Fruit fly (Drosophila melanogaster) whole organism, embryonic: Measurements from ENCODE around the gene CG10005.
A peak's percentile ranks its signal among the peaks of the same experiment; 100 is the strongest.

ENCODE experiments used
- Antp ChIP-seq: fragments of 200-800 bp; sonication (Bioruptor generic); optimal IDR thresholded peaks from 3 replicates; lab custom pipeline; 2016; ENCODE audit warnings: missing biosample characterization, missing genetic modification characterization
- Atf-2 ChIP-seq: fragments of 200-800 bp; sonication (Bioruptor generic); optimal IDR thresholded peaks from 2 replicates; lab custom pipeline; 2016; ENCODE audit warnings: missing biosample characterization, missing genetic modification characterization
- Bgb ChIP-seq: fragments of 200-800 bp; sonication (Bioruptor generic); IDR thresholded peaks from 2 replicates; pipeline ENCODE4 v1.3.6; 2022; ENCODE audit warnings: missing biosample characterization, missing genetic modification characterization; ENCODE audit not compliant: partially characterized antibody
- CG11456 ChIP-seq: fragments of 200-800 bp; sonication (Bioruptor generic); IDR thresholded peaks from 3 replicates; pipeline ENCODE4 v1.3.6; 2022; ENCODE audit warnings: missing biosample characterization, missing genetic modification characterization
- CG11504 ChIP-seq: fragments of 200-800 bp; sonication (Bioruptor generic); optimal IDR thresholded peaks from 3 replicates; lab custom pipeline; 2019; ENCODE audit warnings: missing biosample characterization, mild to moderate bottlenecking, missing genetic modification characterization, moderate library complexity
- CG13624 ChIP-seq: fragments of 200-800 bp; sonication (Bioruptor generic); optimal IDR thresholded peaks from 2 replicates; lab custom pipeline; 2016; ENCODE audit warnings: missing biosample characterization, missing genetic modification characterization
- CG15696 ChIP-seq: fragments of 200-800 bp; sonication (Bioruptor generic); optimal IDR thresholded peaks from 2 replicates; lab custom pipeline; 2019; ENCODE audit warnings: missing biosample characterization, mild to moderate bottlenecking, missing genetic modification characterization, moderate library complexity
- CG1647 ChIP-seq: fragments of 200-800 bp; sonication (Bioruptor generic); optimal IDR thresholded peaks from 3 replicates; lab custom pipeline; 2016; ENCODE audit warnings: missing biosample characterization, missing genetic modification characterization
- CG16813 ChIP-seq: fragments of 200-800 bp; sonication (Bioruptor generic); IDR thresholded peaks from 3 replicates; pipeline ENCODE4 v1.3.6; 2022; ENCODE audit warnings: missing biosample characterization, missing genetic modification characterization; ENCODE audit not compliant: partially characterized antibody
- CG17802 ChIP-seq: fragments of 200-800 bp; sonication (Bioruptor generic); optimal IDR thresholded peaks from 2 replicates; lab custom pipeline; 2018; ENCODE audit warnings: missing biosample characterization, mild to moderate bottlenecking, missing genetic modification characterization, moderate library complexity
- CG18619 ChIP-seq: fragments of 200-800 bp; sonication (Bioruptor generic); optimal IDR thresholded peaks from 3 replicates; lab custom pipeline; 2017; ENCODE audit warnings: missing biosample characterization, mild to moderate bottlenecking, missing genetic modification characterization
- CG2116 ChIP-seq: fragments of 200-800 bp; sonication (Bioruptor generic); optimal IDR thresholded peaks from 3 replicates; lab custom pipeline; 2018; ENCODE audit warnings: missing biosample characterization, mild to moderate bottlenecking, missing genetic modification characterization
- CG32767 ChIP-seq: fragments of 200-800 bp; sonication (Bioruptor generic); IDR thresholded peaks from 2 replicates; pipeline ENCODE4 v1.3.6; 2022; ENCODE audit warnings: missing biosample characterization, missing genetic modification characterization
- CG33213 ChIP-seq: fragments of 200-800 bp; sonication (Bioruptor generic); optimal IDR thresholded peaks from 3 replicates; lab custom pipeline; 2016; ENCODE audit warnings: missing biosample characterization, missing genetic modification characterization
- CG4707 ChIP-seq: fragments of 200-800 bp; sonication (Bioruptor generic); optimal IDR thresholded peaks from 2 replicates; lab custom pipeline; 2018; ENCODE audit warnings: missing biosample characterization, mild to moderate bottlenecking, missing genetic modification characterization, moderate library complexity
- CG4730 ChIP-seq: fragments of 200-800 bp; sonication (Bioruptor generic); IDR thresholded peaks from 2 replicates; pipeline ENCODE4 v1.3.6; 2022; ENCODE audit warnings: missing biosample characterization, missing genetic modification characterization
- CG6654 ChIP-seq: fragments of 200-800 bp; sonication (Bioruptor generic); optimal IDR thresholded peaks from 2 replicates; lab custom pipeline; 2017; ENCODE audit warnings: missing biosample characterization, mild to moderate bottlenecking, missing genetic modification characterization
- CG7556 ChIP-seq: fragments of 200-800 bp; sonication (Bioruptor generic); optimal IDR thresholded peaks from 2 replicates; lab custom pipeline; 2017; ENCODE audit warnings: missing biosample characterization, mild to moderate bottlenecking, missing genetic modification characterization
- CG7987 ChIP-seq: fragments of 200-800 bp; sonication (Bioruptor generic); optimal IDR thresholded peaks from 2 replicates; lab custom pipeline; 2018; ENCODE audit warnings: missing biosample characterization, mild to moderate bottlenecking, missing genetic modification characterization, moderate library complexity
- CG8388 ChIP-seq: fragments of 200-800 bp; sonication (Bioruptor generic); optimal IDR thresholded peaks from 2 replicates; lab custom pipeline; 2019; ENCODE audit warnings: missing biosample characterization, mild to moderate bottlenecking, missing genetic modification characterization, moderate library complexity
- CG9932 ChIP-seq: fragments of 200-800 bp; sonication (Bioruptor generic); IDR thresholded peaks from 2 replicates; pipeline ENCODE4 v1.3.6; 2022; ENCODE audit warnings: missing biosample characterization, missing genetic modification characterization
- Chrac-16 ChIP-seq: fragments of 200-800 bp; sonication (Bioruptor generic); optimal IDR thresholded peaks from 3 replicates; lab custom pipeline; 2016; ENCODE audit warnings: missing biosample characterization, missing genetic modification characterization
- Dad ChIP-seq: fragments of 200-800 bp; sonication (Bioruptor generic); optimal IDR thresholded peaks from 3 replicates; lab custom pipeline; 2016; ENCODE audit warnings: missing biosample characterization, missing genetic modification characterization
- Dbx ChIP-seq: fragments of 200-800 bp; sonication (Bioruptor generic); IDR thresholded peaks from 3 replicates; pipeline ENCODE4 v1.3.6; 2022; ENCODE audit warnings: missing biosample characterization, missing genetic modification characterization
- Dll ChIP-seq: fragments of 200-800 bp; sonication (Bioruptor generic); IDR thresholded peaks from 4 replicates; pipeline ENCODE4 v1.3.6; 2022; ENCODE audit warnings: missing biosample characterization, missing genetic modification characterization; ENCODE audit not compliant: partially characterized antibody
- Hmx ChIP-seq: fragments of 200-800 bp; sonication (Bioruptor generic); optimal IDR thresholded peaks from 2 replicates; lab custom pipeline; 2016; ENCODE audit warnings: missing biosample characterization, missing genetic modification characterization
- Hr51 ChIP-seq, 2 experiments: fragments of 200-800 bp; sonication (Bioruptor generic); optimal IDR thresholded peaks; 2 replicates in 1 of 2; 3 replicates in 1 of 2; lab custom pipeline; 2016 to 2018; ENCODE audit warnings: missing biosample characterization in 2 of 2, missing genetic modification characterization in 2 of 2, mild to moderate bottlenecking in 1 of 2, moderate library complexity in 1 of 2
- Lhr ChIP-seq: fragments of 200-800 bp; sonication (Bioruptor generic); optimal IDR thresholded peaks from 3 replicates; lab custom pipeline; 2017; ENCODE audit warnings: mild to moderate bottlenecking, missing biosample characterization, missing genetic modification reagents, missing genetic modification characterization
- Mes4 ChIP-seq: fragments of 200-800 bp; sonication (Bioruptor generic); optimal IDR thresholded peaks from 2 replicates; lab custom pipeline; 2016; ENCODE audit warnings: missing biosample characterization, missing genetic modification characterization
- Nf-YC ChIP-seq: fragments of 200-800 bp; optimal IDR thresholded peaks from 3 replicates; lab custom pipeline; 2019; ENCODE audit warnings: missing biosample characterization, mild to moderate bottlenecking, missing genetic modification characterization, moderate library complexity
- Poxn ChIP-seq: fragments of 200-800 bp; sonication (Bioruptor generic); IDR thresholded peaks from 2 replicates; pipeline ENCODE4 v1.3.6; 2022; ENCODE audit warnings: missing biosample characterization, missing genetic modification characterization
- Ssrp ChIP-seq: fragments of 200-800 bp; sonication (Bioruptor generic); optimal IDR thresholded peaks from 2 replicates; lab custom pipeline; 2018; ENCODE audit warnings: missing biosample characterization, mild to moderate bottlenecking, missing genetic modification characterization, moderate library complexity
- ash1 ChIP-seq: fragments of 200-800 bp; sonication (Bioruptor generic); optimal IDR thresholded peaks from 2 replicates; lab custom pipeline; 2018; ENCODE audit warnings: missing biosample characterization, mild to moderate bottlenecking, missing genetic modification characterization
- ato ChIP-seq: fragments of 200-800 bp; sonication (Bioruptor generic); IDR thresholded peaks from 2 replicates; pipeline ENCODE4 v1.3.6; 2022; ENCODE audit warnings: missing biosample characterization, missing genetic modification characterization; ENCODE audit not compliant: partially characterized antibody
- crc ChIP-seq: fragments of 200-800 bp; sonication (Bioruptor generic); optimal IDR thresholded peaks from 2 replicates; lab custom pipeline; 2016; ENCODE audit warnings: missing biosample characterization, missing genetic modification characterization
- croc ChIP-seq: fragments of 200-800 bp; sonication (Bioruptor generic); conservative IDR thresholded peaks from 3 replicates; pipeline ENCODE4 v1.3.6; 2022; ENCODE audit warnings: missing biosample characterization, missing genetic modification characterization
- dm ChIP-seq: fragments of 200-800 bp; sonication (Bioruptor generic); optimal IDR thresholded peaks from 3 replicates; lab custom pipeline; 2016; ENCODE audit warnings: missing biosample characterization, missing genetic modification characterization
- grn ChIP-seq: fragments of 200-800 bp; sonication (Bioruptor generic); optimal IDR thresholded peaks from 3 replicates; lab custom pipeline; 2017; ENCODE audit warnings: missing biosample characterization, missing genetic modification characterization
- gro ChIP-seq: fragments of 200-800 bp; sonication (Bioruptor generic); optimal IDR thresholded peaks from 2 replicates; lab custom pipeline; 2016; ENCODE audit warnings: missing biosample characterization, missing genetic modification characterization
- hb ChIP-seq: fragments of 200-800 bp; sonication (Bioruptor generic); IDR thresholded peaks from 3 replicates; pipeline ENCODE4 v1.3.6; 2022; ENCODE audit warnings: missing biosample characterization, missing genetic modification characterization; ENCODE audit not compliant: partially characterized antibody
- hbn ChIP-seq: fragments of 200-800 bp; sonication (Bioruptor generic); IDR thresholded peaks from 2 replicates; pipeline ENCODE4 v1.3.6; 2022; ENCODE audit warnings: missing biosample characterization, missing genetic modification characterization; ENCODE audit not compliant: partially characterized antibody
- kah ChIP-seq: fragments of 200-800 bp; sonication (Bioruptor generic); optimal IDR thresholded peaks from 2 replicates; lab custom pipeline; 2018; ENCODE audit warnings: missing biosample characterization, mild to moderate bottlenecking, missing genetic modification characterization
- mam ChIP-seq: fragments of 200-800 bp; sonication (Bioruptor generic); optimal IDR thresholded peaks from 3 replicates; lab custom pipeline; 2016; ENCODE audit warnings: missing biosample characterization, missing genetic modification characterization
- nmo ChIP-seq: fragments of 200-800 bp; sonication (Bioruptor generic); optimal IDR thresholded peaks from 2 replicates; lab custom pipeline; 2018; ENCODE audit warnings: missing biosample characterization, mild to moderate bottlenecking, missing genetic modification characterization, moderate library complexity
- prd ChIP-seq, 3 experiments: fragments of >200 bp in 2 of 3; fragments of 200-800 bp in 1 of 3; sonication (Bioruptor generic) in 1 of 3; optimal IDR thresholded peaks in 2 of 3; IDR thresholded peaks in 1 of 3; 2 replicates in 2 of 3; 3 replicates in 1 of 3; pipeline versions ENCODE4 v1.3.6 to Lab custom; 2017 to 2022; ENCODE audit warnings: missing biosample characterization in 1 of 3, missing genetic modification characterization in 1 of 3
- slbo ChIP-seq: fragments of 200-800 bp; sonication (Bioruptor generic); IDR thresholded peaks from 2 replicates; pipeline ENCODE4 v1.3.6; 2022; ENCODE audit warnings: missing biosample characterization, missing genetic modification characterization
- sob ChIP-seq: fragments of 200-800 bp; sonication (Bioruptor generic); IDR thresholded peaks from 2 replicates; pipeline ENCODE4 v1.3.6; 2022; ENCODE audit warnings: missing biosample characterization, missing genetic modification characterization
- trem ChIP-seq: fragments of 200-800 bp; optimal IDR thresholded peaks from 3 replicates; lab custom pipeline; 2019; ENCODE audit warnings: missing biosample characterization, mild to moderate bottlenecking, missing genetic modification characterization, moderate library complexity

CG10005 gene

dm6 chr3R:12010202-12010824 lies 33.3 kb upstream of the CG10005 start, which contains the start of the genes KLHL18 and GCC185 (continued):
- TF ChIP-seq Lhr (GFP tag; lab: Kevin White, UChicago) (peak; percentile 46), CG2116 (peak; percentile 69), CG1647 (GFP tag; lab: Kevin White, UChicago) (peak; percentile 66), Poxn (GFP tag; lab: Robert Waterston, UW) (peak; percentile 16; the same call in 1 of the 2 replicates), CG8388 (GFP tag; lab: Kevin White, UChicago) (no peak), CG13624 (GFP tag; lab: Kevin White, UChicago) (peak; percentile 64), Antp (GFP tag; lab: Kevin White, UChicago) (peak; percentile 28), CG33213 (GFP tag; lab: Kevin White, UChicago) (peak; percentile 23), CG16813 (GFP tag; lab: Robert Waterston, UW) (peak; percentile 89), crc (no peak), Dll (peak; percentile 90), Nf-YC (tag; lab: Kevin White, UChicago) (peak; percentile 75), grn (GFP tag; lab: Kevin White, UChicago) (peak; percentile 32), ash1 (GFP tag; lab: Kevin White, UChicago) (no peak), dm (peak; percentile 20), CG18619 (GFP tag; lab: Kevin White, UChicago) (peak; percentile 58), croc (GFP tag; lab: Robert Waterston, UW) (peak; percentile 61; the same call in 2 of the 3 replicates), CG7987 (GFP tag; lab: Kevin White, UChicago) (no peak), sob (GFP tag; lab: Robert Waterston, UW) (peak; percentile 81), Chrac-16 (GFP tag; lab: Kevin White, UChicago) (peak; percentile 82), slbo (peak; percentile 89), Mes4 (GFP tag; lab: Kevin White, UChicago) (no peak), CG7556 (GFP tag; lab: Kevin White, UChicago) (no peak), CG11504 (tag; lab: Kevin White, UChicago) (peak; percentile 88), CG11456 (GFP tag; lab: Robert Waterston, UW) (0 out of 3 replicates have a peak, but pooled peaks have one; percentile 66), Ssrp (tag; lab: Kevin White, UChicago) (peak; percentile 71), trem (tag; lab: Kevin White, UChicago) (peak; percentile 83), mam (peak; percentile 85), hbn (GFP tag; lab: Robert Waterston, UW) (peak; percentile 49; the same call in 1 of the 2 replicates), Hmx (GFP tag; lab: Kevin White, UChicago) (peak; percentile 75), ato (GFP tag; lab: Robert Waterston, UW) (0 out of 2 replicates have a peak, but pooled peaks have one; percentile 15), Dad (GFP tag; lab: Kevin White, UChicago) (no peak), CG4730 (GFP tag; lab: Robert Waterston, UW) (peak; percentile 56; the same call in 1 of the 2 replicates), CG15696 (tag; lab: Kevin White, UChicago) (peak; percentile 84), Hr51 (GFP tag; optimal IDR thresholded peaks at IDR 0.05; lab: Kevin White, UChicago) (peak in 1 of 2 experiments; percentile 73), CG32767 (no peak), prd (optimal IDR thresholded peaks at IDR 0.05; lab: Kevin White, UChicago) (no peak), prd (GFP tag; IDR thresholded peaks at IDR 0.05; lab: Robert Waterston, UW) (peak; percentile 89), kah (GFP tag; lab: Kevin White, UChicago) (no peak), CG9932 (GFP tag; lab: Robert Waterston, UW) (peak; percentile 88), Dbx (peak; percentile 88; the same call in 2 of the 3 replicates), CG17802 (tag; lab: Kevin White, UChicago) (peak; percentile 27), CG6654 (no peak), CG4707 (no peak), Bgb (GFP tag; lab: Robert Waterston, UW) (peak; percentile 72), gro (GFP tag; lab: Kevin White, UChicago) (peak; percentile 64), hb (GFP tag; lab: Robert Waterston, UW) (peak; percentile 78), nmo (peak; percentile 91), Atf-2 (peak; percentile 51)
